Worm (Caenorhabditis elegans) whole organism, late embryonic: Measurements from ENCODE around the gene mlp-1.

Source experiments
- ets-4 ChIP-seq: sonication (generic microtip); optimal IDR thresholded peaks from 2 replicates; lab custom pipeline; 2016; ENCODE audit warnings: missing genetic modification characterization, missing compliant biosample characterization
- sdc-2 ChIP-seq: sonication (generic microtip); optimal IDR thresholded peaks from 2 replicates; lab custom pipeline; 2016; ENCODE audit warnings: missing genotype, missing genetic modification characterization, missing compliant biosample characterization
- sox-4 ChIP-seq: sonication (generic microtip); optimal IDR thresholded peaks from 2 replicates; lab custom pipeline; 2017; ENCODE audit warnings: mild to moderate bottlenecking, missing genetic modification characterization, inconsistent platforms, missing compliant biosample characterization
- unc-86 ChIP-seq: sonication (generic microtip); optimal IDR thresholded peaks from 2 replicates; lab custom pipeline; 2016; ENCODE audit warnings: missing genetic modification characterization, missing compliant biosample characterization

- TF ChIP-seq unc-86 (tag; lab: Kevin White, UChicago) (no peak), sdc-2 (no peak), ets-4 (peak; percentile 0), sox-4 (no peak)
These were observed 14.3 kb upstream of the mlp-1 start for ce11 chrIII:5988991-5989726.
